Fruit fly (Drosophila melanogaster) whole organism, embryonic: ENCODE measurements around the gene Spt6.

ENCODE experiments used
- B-H1 ChIP-seq: fragments of 200-800 bp; sonication (Bioruptor generic); IDR thresholded peaks from 3 replicates; pipeline ENCODE4 v1.3.6; 2022; ENCODE audit warnings: missing biosample characterization, missing genetic modification characterization
- Blimp-1 ChIP-seq: fragments of 200-800 bp; sonication (Bioruptor generic); optimal IDR thresholded peaks from 3 replicates; lab custom pipeline; 2018; ENCODE audit warnings: missing biosample characterization, missing genetic modification characterization, mild to moderate bottlenecking, moderate library complexity, missing genetic modification reagents
- CG10979 ChIP-seq: fragments of 200-800 bp; sonication (Bioruptor generic); optimal IDR thresholded peaks from 2 replicates; lab custom pipeline; 2018; ENCODE audit warnings: missing biosample characterization, mild to moderate bottlenecking, missing genetic modification characterization, moderate library complexity
- CG11456 ChIP-seq: fragments of 200-800 bp; sonication (Bioruptor generic); IDR thresholded peaks from 3 replicates; pipeline ENCODE4 v1.3.6; 2022; ENCODE audit warnings: missing biosample characterization, missing genetic modification characterization
- CG12104 ChIP-seq: fragments of 200-800 bp; sonication (Bioruptor generic); optimal IDR thresholded peaks from 3 replicates; lab custom pipeline; 2016; ENCODE audit warnings: missing biosample characterization, missing genetic modification characterization
- CG12942 ChIP-seq: fragments of 200-800 bp; sonication (Bioruptor generic); optimal IDR thresholded peaks from 3 replicates; lab custom pipeline; 2016; ENCODE audit warnings: missing biosample characterization, missing genetic modification characterization
- CG14014 ChIP-seq: fragments of 200-800 bp; sonication (Bioruptor generic); IDR thresholded peaks from 2 replicates; pipeline ENCODE4 v1.3.6; 2022; ENCODE audit warnings: missing biosample characterization, missing genetic modification characterization
- CG14050 ChIP-seq: fragments of 200-800 bp; sonication (Bioruptor generic); IDR thresholded peaks from 3 replicates; pipeline ENCODE4 v1.3.6; 2022; ENCODE audit warnings: missing biosample characterization, missing genetic modification characterization
- CG15696 ChIP-seq: fragments of 200-800 bp; sonication (Bioruptor generic); optimal IDR thresholded peaks from 2 replicates; lab custom pipeline; 2019; ENCODE audit warnings: missing biosample characterization, mild to moderate bottlenecking, missing genetic modification characterization, moderate library complexity
- CG17912 ChIP-seq: fragments of 200-800 bp; sonication (Bioruptor generic); optimal IDR thresholded peaks from 2 replicates; lab custom pipeline; 2018; ENCODE audit warnings: missing biosample characterization, mild to moderate bottlenecking, missing genetic modification characterization
- CG30020 ChIP-seq: fragments of 200-800 bp; optimal IDR thresholded peaks from 2 replicates; lab custom pipeline; 2019; ENCODE audit warnings: missing biosample characterization, mild to moderate bottlenecking, missing genetic modification characterization, moderate library complexity
- CG3065 ChIP-seq: fragments of 200-800 bp; sonication (Bioruptor generic); optimal IDR thresholded peaks from 2 replicates; lab custom pipeline; 2016; ENCODE audit warnings: missing biosample characterization, missing genetic modification characterization
- CG31441 ChIP-seq: fragments of 200-800 bp; sonication (Bioruptor generic); IDR thresholded peaks from 2 replicates; pipeline ENCODE4 v1.3.6; 2022; ENCODE audit warnings: missing biosample characterization, missing genetic modification characterization
- CG33213 ChIP-seq: fragments of 200-800 bp; sonication (Bioruptor generic); optimal IDR thresholded peaks from 3 replicates; lab custom pipeline; 2016; ENCODE audit warnings: missing biosample characterization, missing genetic modification characterization
- CG4404 ChIP-seq: fragments of 200-800 bp; sonication (Bioruptor generic); IDR thresholded peaks from 2 replicates; pipeline ENCODE4 v1.3.6; 2022; ENCODE audit warnings: missing biosample characterization, missing genetic modification characterization
- CG4854 ChIP-seq: fragments of 200-800 bp; sonication (Bioruptor generic); optimal IDR thresholded peaks from 2 replicates; lab custom pipeline; 2016; ENCODE audit warnings: missing biosample characterization, missing genetic modification characterization, inconsistent platforms
- CG6654 ChIP-seq: fragments of 200-800 bp; sonication (Bioruptor generic); optimal IDR thresholded peaks from 2 replicates; lab custom pipeline; 2017; ENCODE audit warnings: missing biosample characterization, mild to moderate bottlenecking, missing genetic modification characterization
- CG7786 ChIP-seq: fragments of 200-800 bp; sonication (Bioruptor generic); optimal IDR thresholded peaks from 2 replicates; lab custom pipeline; 2016; ENCODE audit warnings: missing biosample characterization, missing genetic modification characterization
- CG7839 ChIP-seq: fragments of 200-800 bp; sonication (Bioruptor generic); optimal IDR thresholded peaks from 3 replicates; lab custom pipeline; 2018; ENCODE audit warnings: missing biosample characterization, mild to moderate bottlenecking, missing genetic modification characterization, moderate library complexity
- CG8290 ChIP-seq, 3 experiments: fragments of 200-800 bp; sonication (Bioruptor generic); optimal IDR thresholded peaks; 2 replicates each; lab custom pipeline; 2016 to 2019; ENCODE audit warnings: missing biosample characterization in 3 of 3, missing genetic modification characterization in 3 of 3, mild to moderate bottlenecking in 2 of 3, moderate library complexity in 1 of 3
- CG8765 ChIP-seq: fragments of 200-800 bp; sonication (Bioruptor generic); IDR thresholded peaks from 2 replicates; pipeline ENCODE4 v1.3.6; 2022; ENCODE audit warnings: missing biosample characterization, missing genetic modification characterization
- CkIIα-i1 ChIP-seq: fragments of 200-800 bp; sonication (Bioruptor generic); IDR thresholded peaks from 2 replicates; pipeline ENCODE4 v1.3.6; 2022; ENCODE audit warnings: missing biosample characterization, missing genetic modification characterization
- Dad ChIP-seq: fragments of 200-800 bp; sonication (Bioruptor generic); optimal IDR thresholded peaks from 3 replicates; lab custom pipeline; 2016; ENCODE audit warnings: missing biosample characterization, missing genetic modification characterization
- ERR ChIP-seq: fragments of 200-800 bp; sonication (Bioruptor generic); optimal IDR thresholded peaks from 2 replicates; lab custom pipeline; 2016; ENCODE audit warnings: missing biosample characterization, missing genetic modification characterization
- Fer1 ChIP-seq: fragments of 200-800 bp; sonication (Bioruptor generic); optimal IDR thresholded peaks from 2 replicates; lab custom pipeline; 2017; ENCODE audit warnings: missing biosample characterization, mild to moderate bottlenecking, missing genetic modification characterization
- HmgD ChIP-seq: fragments of 200-800 bp; sonication (Bioruptor generic); optimal IDR thresholded peaks from 3 replicates; lab custom pipeline; 2016; ENCODE audit warnings: missing biosample characterization, missing genetic modification characterization
- Hr51 ChIP-seq, 2 experiments: fragments of 200-800 bp; sonication (Bioruptor generic); optimal IDR thresholded peaks; 2 replicates in 1 of 2; 3 replicates in 1 of 2; lab custom pipeline; 2016 to 2018; ENCODE audit warnings: missing biosample characterization in 2 of 2, missing genetic modification characterization in 2 of 2, mild to moderate bottlenecking in 1 of 2, moderate library complexity in 1 of 2
- Med ChIP-seq: fragments of 200-800 bp; sonication (Bioruptor generic); peaks from one replicate; lab custom pipeline; 2016; ENCODE audit warnings: missing biosample characterization, missing genetic modification characterization, mild to moderate bottlenecking, inconsistent platforms, moderate library complexity
- Spps ChIP-seq: fragments of 200-800 bp; sonication (Bioruptor generic); optimal IDR thresholded peaks from 2 replicates; lab custom pipeline; 2018; ENCODE audit warnings: missing biosample characterization, mild to moderate bottlenecking, missing genetic modification characterization
- Taf1 ChIP-seq: fragments of 200-800 bp; sonication (Bioruptor generic); IDR thresholded peaks from 2 replicates; pipeline ENCODE4 v1.3.6; 2022; ENCODE audit warnings: missing biosample characterization, missing genetic modification characterization
- aop ChIP-seq: fragments of 200-800 bp; sonication (Bioruptor generic); IDR thresholded peaks from 2 replicates; pipeline ENCODE4 v1.3.6; 2022; ENCODE audit warnings: missing biosample characterization, missing genetic modification characterization
- br ChIP-seq: fragments of >200 bp; optimal IDR thresholded peaks from 2 replicates; lab custom pipeline; 2017
- chif ChIP-seq, 2 experiments: fragments of 200-800 bp; sonication (Bioruptor generic); optimal IDR thresholded peaks; 3 replicates each; lab custom pipeline; 2016; ENCODE audit warnings: missing biosample characterization in 2 of 2, missing genetic modification characterization in 2 of 2
- fd102C ChIP-seq: fragments of 200-800 bp; sonication (Bioruptor generic); optimal IDR thresholded peaks from 2 replicates; lab custom pipeline; 2018; ENCODE audit warnings: missing biosample characterization, mild to moderate bottlenecking, missing genetic modification characterization, moderate library complexity
- fd64A ChIP-seq: fragments of 200-800 bp; sonication (Bioruptor generic); optimal IDR thresholded peaks from 3 replicates; lab custom pipeline; 2018; ENCODE audit warnings: missing biosample characterization, mild to moderate bottlenecking, missing genetic modification characterization
- jigr1 ChIP-seq: fragments of 200-800 bp; sonication (Bioruptor generic); IDR thresholded peaks from 3 replicates; pipeline ENCODE4 v1.3.6; 2022; ENCODE audit warnings: missing biosample characterization, missing genetic modification characterization
- nerfin-2 ChIP-seq: fragments of 200-800 bp; sonication (Bioruptor generic); IDR thresholded peaks from 2 replicates; pipeline ENCODE4 v1.3.6; 2022; ENCODE audit warnings: missing biosample characterization, missing genetic modification characterization; ENCODE audit not compliant: partially characterized antibody
- otp ChIP-seq: fragments of 200-800 bp; sonication (Bioruptor generic); IDR thresholded peaks from 3 replicates; pipeline ENCODE4, ENCODE4 v1.3.6; 2022; ENCODE audit warnings: missing biosample characterization, missing genetic modification characterization
- pho ChIP-seq: fragments of 200-800 bp; sonication (Bioruptor generic); optimal IDR thresholded peaks from 2 replicates; lab custom pipeline; 2016; ENCODE audit warnings: missing biosample characterization, missing genetic modification characterization
- pnt ChIP-seq: fragments of 200-800 bp; sonication (Bioruptor generic); optimal IDR thresholded peaks from 3 replicates; lab custom pipeline; 2016; ENCODE audit warnings: missing biosample characterization, missing genetic modification characterization
- sens ChIP-seq: fragments of 200-800 bp; sonication (Bioruptor generic); peaks from one replicate; lab custom pipeline; 2016; ENCODE audit warnings: missing biosample characterization, missing genetic modification characterization
- slbo ChIP-seq: fragments of 200-800 bp; sonication (Bioruptor generic); IDR thresholded peaks from 2 replicates; pipeline ENCODE4 v1.3.6; 2022; ENCODE audit warnings: missing biosample characterization, missing genetic modification characterization
- ssp ChIP-seq: fragments of 200-800 bp; sonication (Bioruptor generic); IDR thresholded peaks from 2 replicates; pipeline ENCODE4 v1.3.6; 2022; ENCODE audit warnings: missing biosample characterization, missing genetic modification characterization
- tio ChIP-seq: fragments of 200-800 bp; sonication (Bioruptor generic); optimal IDR thresholded peaks from 2 replicates; lab custom pipeline; 2017; ENCODE audit warnings: missing biosample characterization, missing genetic modification characterization, inconsistent platforms
- trh ChIP-seq: fragments of 200-800 bp; sonication (Bioruptor generic); optimal IDR thresholded peaks from 2 replicates; lab custom pipeline; 2016; ENCODE audit warnings: missing biosample characterization, missing genetic modification characterization
- ttk ChIP-seq: fragments of 200-800 bp; sonication (Bioruptor generic); IDR thresholded peaks from 2 replicates; pipeline ENCODE4 v2.1.2; 2022; ENCODE audit warnings: missing biosample characterization, missing genetic modification characterization
- usp ChIP-seq: fragments of >200 bp; optimal IDR thresholded peaks from 2 replicates; lab custom pipeline; 2017; ENCODE audit warnings: missing biosample characterization, missing genetic modification characterization
- vnd ChIP-seq: fragments of 200-800 bp; sonication (Bioruptor generic); IDR thresholded peaks from 3 replicates; pipeline ENCODE4 v1.3.6; 2022; ENCODE audit warnings: missing biosample characterization, missing genetic modification characterization; ENCODE audit not compliant: partially characterized antibody
- zen2 ChIP-seq: fragments of 200-800 bp; sonication (Bioruptor generic); IDR thresholded peaks from 3 replicates; pipeline ENCODE4 v1.3.6; 2022; ENCODE audit warnings: missing biosample characterization, missing genetic modification characterization; ENCODE audit not compliant: partially characterized antibody

The Spt6 gene

DNA sequence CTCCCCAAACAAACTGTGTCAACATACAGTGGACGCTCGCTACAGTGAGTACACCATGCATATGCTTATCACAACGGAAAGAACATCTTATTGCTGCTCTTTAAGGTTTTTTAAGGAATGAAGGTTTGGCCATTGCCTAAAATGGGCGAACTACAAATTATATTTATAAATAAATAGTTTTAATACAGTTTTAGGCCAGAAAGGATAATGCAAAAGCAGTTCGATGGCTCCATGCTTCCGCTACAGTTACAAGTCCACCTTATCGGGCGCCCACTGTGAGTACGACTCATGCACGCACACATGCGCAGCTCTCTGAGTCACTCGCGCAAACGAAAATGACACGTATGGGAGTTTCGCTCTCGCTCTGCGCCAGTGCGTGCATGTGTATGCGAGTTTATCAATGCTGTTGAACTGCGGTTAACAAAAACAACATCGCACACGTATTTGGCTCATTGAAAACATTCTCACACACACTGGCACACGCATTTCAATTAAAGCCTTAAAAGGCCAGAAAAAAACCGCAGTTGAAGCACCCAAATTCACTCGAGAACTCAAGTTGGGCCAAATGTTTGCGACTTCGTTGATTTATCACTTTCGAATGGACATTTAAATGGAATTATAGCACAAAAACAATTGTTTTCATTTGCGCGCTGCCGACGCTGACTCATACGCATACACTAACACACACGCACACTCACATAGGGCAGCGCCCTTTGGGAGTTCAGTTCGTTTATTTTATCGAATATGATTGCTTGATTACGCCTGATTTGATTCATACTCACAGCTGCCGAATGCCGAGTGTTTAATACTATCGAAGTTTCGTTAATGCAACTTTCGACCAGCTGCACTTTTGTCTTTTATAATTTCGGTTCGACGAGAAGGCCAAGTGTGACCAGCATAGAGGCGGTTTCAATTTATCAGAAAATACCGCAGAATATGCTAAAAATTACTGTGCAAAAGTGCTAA, 43.1 kb upstream of the Spt6 start, which contains the start of gene sqh (continued):
- TF ChIP-seq CG12104 (GFP tag; lab: Kevin White, UChicago): peak; percentile 78
- peak; percentile 69; the same call in 2 of the 3 replicates for TF ChIP-seq otp
- peak; percentile 89 for TF ChIP-seq CG11456 (GFP tag; lab: Robert Waterston, UW)
- peak; percentile 71 for TF ChIP-seq fd64A (GFP tag; lab: Kevin White, UChicago)
- TF ChIP-seq CkIIα-i1 (GFP tag; lab: Robert Waterston, UW): no peak
- TF ChIP-seq Fer1 (GFP tag; lab: Kevin White, UChicago): peak; percentile 91
- no peak for TF ChIP-seq fd102C (GFP tag; lab: Kevin White, UChicago)
- peak; percentile 89 for TF ChIP-seq CG14050 (GFP tag; lab: Robert Waterston, UW)
- peak; percentile 94 for TF ChIP-seq Med (GFP tag; lab: Kevin White, UChicago)
- TF ChIP-seq B-H1: peak; percentile 70; the same call in 2 of the 3 replicates
- TF ChIP-seq CG14014: peak; percentile 88
- TF ChIP-seq CG3065 (GFP tag; lab: Kevin White, UChicago): peak; percentile 12
- no peak for TF ChIP-seq nerfin-2
- no peak for TF ChIP-seq usp (GFP tag; lab: Kevin White, UChicago)
- TF ChIP-seq CG10979: peak; percentile 78
- TF ChIP-seq ttk (GFP tag; lab: Robert Waterston, UW): peak; percentile 84
- peak; percentile 87 for TF ChIP-seq CG4404 (GFP tag; lab: Robert Waterston, UW)
- TF ChIP-seq CG8765 (GFP tag; lab: Robert Waterston, UW): peak; percentile 70; the same call in 1 of the 2 replicates
- peak; percentile 24 for TF ChIP-seq trh (GFP tag; lab: Kevin White, UChicago)
- TF ChIP-seq chif (GFP tag; optimal IDR thresholded peaks at IDR 0.05; lab: Kevin White, UChicago): peak; percentile 30 to 61
- peak; percentile 68 for TF ChIP-seq CG17912 (GFP tag; lab: Kevin White, UChicago)
- peak; percentile 78 for TF ChIP-seq Blimp-1 (GFP tag; lab: Kevin White, UChicago)
- peak; percentile 60 for TF ChIP-seq CG8290 (GFP tag; optimal IDR thresholded peaks at IDR 0.05; lab: Kevin White, UChicago)
- TF ChIP-seq CG8290 (tag; optimal IDR thresholded peaks at IDR 0.05; lab: Kevin White, UChicago): peak in 1 of 2 experiments; percentile 55
- peak; percentile 77 for TF ChIP-seq ssp (GFP tag; lab: Robert Waterston, UW)
- peak; percentile 81; the same call in 1 of the 2 replicates for TF ChIP-seq Taf1
- TF ChIP-seq CG30020: peak; percentile 51
- TF ChIP-seq Hr51 (GFP tag; optimal IDR thresholded peaks at IDR 0.05; lab: Kevin White, UChicago): peak; percentile 64 to 90
- TF ChIP-seq aop (GFP tag; lab: Robert Waterston, UW): peak; percentile 56; the same call in 1 of the 2 replicates
- TF ChIP-seq zen2: no peak
- TF ChIP-seq pho (GFP tag; lab: Kevin White, UChicago): peak; percentile 56
- peak; percentile 42 for TF ChIP-seq CG7786 (GFP tag; lab: Kevin White, UChicago)
- TF ChIP-seq Dad (GFP tag; lab: Kevin White, UChicago): no peak
- no peak for TF ChIP-seq ERR (GFP tag; lab: Kevin White, UChicago)
- TF ChIP-seq br (lab: Kevin White, UChicago): no peak
- TF ChIP-seq jigr1 (GFP tag; lab: Robert Waterston, UW): peak; percentile 85
- TF ChIP-seq CG7839: peak; percentile 92
- peak; percentile 55 for TF ChIP-seq CG33213 (GFP tag; lab: Kevin White, UChicago)
- no peak for TF ChIP-seq vnd (GFP tag; lab: Robert Waterston, UW)
- TF ChIP-seq Spps (tag; lab: Kevin White, UChicago): peak; percentile 36
- TF ChIP-seq slbo (GFP tag; lab: Robert Waterston, UW): peak; percentile 90
- TF ChIP-seq CG31441 (GFP tag; lab: Robert Waterston, UW): peak; percentile 77
- no peak for TF ChIP-seq HmgD (GFP tag; lab: Kevin White, UChicago)
- TF ChIP-seq tio (GFP tag; lab: Kevin White, UChicago): no peak
- peak; percentile 76 for TF ChIP-seq CG15696 (tag; lab: Kevin White, UChicago)
- TF ChIP-seq CG12942 (GFP tag; lab: Kevin White, UChicago): peak; percentile 78
- no peak for TF ChIP-seq pnt (GFP tag; lab: Kevin White, UChicago)
- peak; percentile 46 for TF ChIP-seq CG4854
- TF ChIP-seq sens: peak; percentile 92
- peak; percentile 39 for TF ChIP-seq CG6654 (GFP tag; lab: Kevin White, UChicago)
